Worm (Caenorhabditis elegans): ENCODE data around the gene ser-2.

- TF ChIP-seq cog-1 (tag; optimal IDR thresholded peaks at IDR 0.05) (no peak), ztf-29 (GFP tag; IDR thresholded peaks at IDR 0.05) (no peak)
Observed at ce11 chrX:15281248-15281647, 21.5 kb downstream of the ser-2 start.
